Fruit fly (Drosophila melanogaster) whole organism, embryonic: ENCODE results near the gene RpS14a.
A peak's percentile ranks its signal among the peaks of the same experiment; 100 is the strongest.

Experiments used
- Antp ChIP-seq: fragments of 200-800 bp; sonication (Bioruptor generic); optimal IDR thresholded peaks from 3 replicates; lab custom pipeline; 2016; ENCODE audit warnings: missing biosample characterization, missing genetic modification characterization
- Atf-2 ChIP-seq: fragments of 200-800 bp; sonication (Bioruptor generic); optimal IDR thresholded peaks from 2 replicates; lab custom pipeline; 2016; ENCODE audit warnings: missing biosample characterization, missing genetic modification characterization
- CG10366 ChIP-seq: fragments of 200-800 bp; sonication (Bioruptor generic); IDR thresholded peaks from 2 replicates; pipeline ENCODE4 v1.3.6; 2022; ENCODE audit warnings: missing biosample characterization, missing genetic modification characterization
- CG11504 ChIP-seq: fragments of 200-800 bp; sonication (Bioruptor generic); optimal IDR thresholded peaks from 3 replicates; lab custom pipeline; 2019; ENCODE audit warnings: missing biosample characterization, mild to moderate bottlenecking, missing genetic modification characterization, moderate library complexity
- CG14441 ChIP-seq: fragments of 200-800 bp; sonication (Bioruptor generic); IDR thresholded peaks from 2 replicates; pipeline ENCODE4 v1.3.6; 2022; ENCODE audit warnings: missing biosample characterization, missing genetic modification characterization
- CG18619 ChIP-seq: fragments of 200-800 bp; sonication (Bioruptor generic); optimal IDR thresholded peaks from 3 replicates; lab custom pipeline; 2017; ENCODE audit warnings: missing biosample characterization, mild to moderate bottlenecking, missing genetic modification characterization
- CG2116 ChIP-seq: fragments of 200-800 bp; sonication (Bioruptor generic); optimal IDR thresholded peaks from 3 replicates; lab custom pipeline; 2018; ENCODE audit warnings: missing biosample characterization, mild to moderate bottlenecking, missing genetic modification characterization
- CG2678 ChIP-seq: fragments of 200-800 bp; sonication (Bioruptor generic); optimal IDR thresholded peaks from 3 replicates; lab custom pipeline; 2019; ENCODE audit warnings: missing biosample characterization, mild to moderate bottlenecking, missing genetic modification characterization, moderate library complexity
- CG34422 ChIP-seq: fragments of 200-800 bp; sonication (Bioruptor generic); IDR thresholded peaks from 3 replicates; pipeline ENCODE4 v1.3.6; 2022; ENCODE audit warnings: missing biosample characterization, missing genetic modification characterization
- CG4360 ChIP-seq: fragments of 200-800 bp; sonication (Bioruptor generic); IDR thresholded peaks from 2 replicates; pipeline ENCODE4 v1.3.6; 2022; ENCODE audit warnings: missing biosample characterization, missing genetic modification characterization
- CG4707 ChIP-seq: fragments of 200-800 bp; sonication (Bioruptor generic); optimal IDR thresholded peaks from 2 replicates; lab custom pipeline; 2018; ENCODE audit warnings: missing biosample characterization, mild to moderate bottlenecking, missing genetic modification characterization, moderate library complexity
- CG4820 ChIP-seq: fragments of 200-800 bp; sonication (Bioruptor generic); optimal IDR thresholded peaks from 3 replicates; lab custom pipeline; 2016; ENCODE audit warnings: missing biosample characterization, missing genetic modification characterization
- CG5180 ChIP-seq: fragments of 200-800 bp; sonication (Bioruptor generic); optimal IDR thresholded peaks from 3 replicates; lab custom pipeline; 2017; ENCODE audit warnings: missing biosample characterization, missing genetic modification characterization, mild to moderate bottlenecking, moderate library complexity, missing genetic modification reagents
- CG6683 ChIP-seq: fragments of 200-800 bp; sonication (Bioruptor generic); optimal IDR thresholded peaks from 2 replicates; lab custom pipeline; 2017; ENCODE audit warnings: missing biosample characterization, mild to moderate bottlenecking, missing genetic modification characterization, missing genetic modification reagents
- CG6813 ChIP-seq: fragments of 200-800 bp; sonication (Bioruptor generic); optimal IDR thresholded peaks from 2 replicates; lab custom pipeline; 2017; ENCODE audit warnings: missing biosample characterization, missing genetic modification characterization, mild to moderate bottlenecking, moderate library complexity, missing genetic modification reagents
- CG9609 ChIP-seq: fragments of 200-800 bp; sonication (Bioruptor generic); optimal IDR thresholded peaks from 3 replicates; lab custom pipeline; 2016; ENCODE audit warnings: missing biosample characterization, missing genetic modification characterization
- HLH3B ChIP-seq: fragments of 200-800 bp; sonication (Bioruptor generic); IDR thresholded peaks from 2 replicates; pipeline ENCODE4 v1.3.6; 2022; ENCODE audit warnings: missing biosample characterization, missing genetic modification characterization
- HLH54F ChIP-seq: fragments of 200-800 bp; sonication (Bioruptor generic); optimal IDR thresholded peaks from 3 replicates; lab custom pipeline; 2016; ENCODE audit warnings: missing biosample characterization, missing genetic modification characterization
- Hey ChIP-seq: fragments of 200-800 bp; sonication (Bioruptor generic); optimal IDR thresholded peaks from 3 replicates; lab custom pipeline; 2018; ENCODE audit warnings: missing biosample characterization, mild to moderate bottlenecking, missing genetic modification characterization
- MESR4 ChIP-seq: fragments of 200-800 bp; sonication (Bioruptor generic); optimal IDR thresholded peaks from 2 replicates; lab custom pipeline; 2018; ENCODE audit warnings: missing biosample characterization, mild to moderate bottlenecking, missing genetic modification characterization, moderate library complexity
- NFAT ChIP-seq: fragments of 200-800 bp; sonication (Bioruptor generic); IDR thresholded peaks from 2 replicates; pipeline ENCODE4 v1.3.6; 2022; ENCODE audit warnings: missing biosample characterization, missing genetic modification characterization
- Nf-YC ChIP-seq: fragments of 200-800 bp; optimal IDR thresholded peaks from 3 replicates; lab custom pipeline; 2019; ENCODE audit warnings: missing biosample characterization, mild to moderate bottlenecking, missing genetic modification characterization, moderate library complexity
- Opbp ChIP-seq: fragments of 200-800 bp; sonication (Bioruptor generic); IDR thresholded peaks from 3 replicates; pipeline ENCODE4 v1.3.6; 2022; ENCODE audit warnings: missing biosample characterization, missing genetic modification characterization; ENCODE audit not compliant: partially characterized antibody
- Optix ChIP-seq: fragments of 200-800 bp; sonication (Bioruptor generic); IDR thresholded peaks from 3 replicates; pipeline ENCODE4 v1.3.6; 2022; ENCODE audit warnings: missing biosample characterization, missing genetic modification characterization
- Spps ChIP-seq: fragments of 200-800 bp; sonication (Bioruptor generic); optimal IDR thresholded peaks from 2 replicates; lab custom pipeline; 2018; ENCODE audit warnings: missing biosample characterization, mild to moderate bottlenecking, missing genetic modification characterization
- bsh ChIP-seq, 2 experiments: fragments of 200-800 bp; sonication (Bioruptor generic); optimal IDR thresholded peaks; 2 replicates each; lab custom pipeline; 2017 to 2018; ENCODE audit warnings: mild to moderate bottlenecking in 2 of 2, missing biosample characterization in 2 of 2, missing genetic modification characterization in 2 of 2, moderate library complexity in 1 of 2
- cad ChIP-seq: fragments of >200 bp; optimal IDR thresholded peaks from 2 replicates; lab custom pipeline; 2017; ENCODE audit warnings: missing biosample characterization, missing genetic modification characterization
- crp ChIP-seq, 2 experiments: fragments of 200-800 bp; sonication (Bioruptor generic); optimal IDR thresholded peaks; 2 replicates in 1 of 2; 3 replicates in 1 of 2; lab custom pipeline; 2017; ENCODE audit warnings: missing biosample characterization in 2 of 2, missing genetic modification characterization in 2 of 2, mild to moderate bottlenecking in 1 of 2, moderate library complexity in 1 of 2
- en ChIP-seq: fragments of 200-800 bp; sonication (Bioruptor generic); optimal IDR thresholded peaks from 2 replicates; lab custom pipeline; 2016; ENCODE audit warnings: missing biosample characterization, missing genetic modification characterization
- ewg ChIP-seq: fragments of 200-800 bp; sonication (Bioruptor generic); optimal IDR thresholded peaks from 3 replicates; lab custom pipeline; 2017; ENCODE audit warnings: mild to moderate bottlenecking, missing biosample characterization, missing genetic modification reagents, missing genetic modification characterization
- exex ChIP-seq: fragments of 200-800 bp; sonication (Bioruptor generic); optimal IDR thresholded peaks from 4 replicates; lab custom pipeline; 2018; ENCODE audit warnings: missing biosample characterization, mild to moderate bottlenecking, missing genetic modification characterization, moderate library complexity
- ftz-f1 ChIP-seq: fragments of 200-800 bp; sonication (Bioruptor generic); optimal IDR thresholded peaks from 2 replicates; lab custom pipeline; 2016; ENCODE audit warnings: missing biosample characterization, missing genetic modification characterization
- hb ChIP-seq: fragments of 200-800 bp; sonication (Bioruptor generic); IDR thresholded peaks from 3 replicates; pipeline ENCODE4 v1.3.6; 2022; ENCODE audit warnings: missing biosample characterization, missing genetic modification characterization; ENCODE audit not compliant: partially characterized antibody
- ind ChIP-seq: fragments of 200-800 bp; sonication (Bioruptor generic); optimal IDR thresholded peaks from 3 replicates; lab custom pipeline; 2016; ENCODE audit warnings: missing biosample characterization, missing genetic modification characterization
- knrl ChIP-seq: fragments of 200-800 bp; sonication (Bioruptor generic); IDR thresholded peaks from 3 replicates; pipeline ENCODE4 v1.3.6; 2022; ENCODE audit warnings: missing biosample characterization, missing genetic modification characterization; ENCODE audit not compliant: partially characterized antibody
- lilli ChIP-seq: fragments of 200-800 bp; sonication (Bioruptor generic); optimal IDR thresholded peaks from 3 replicates; lab custom pipeline; 2016; ENCODE audit warnings: missing biosample characterization, missing genetic modification characterization
- lov ChIP-seq, 2 experiments: fragments of 200-800 bp in 1 of 2; fragments of >200 bp in 1 of 2; sonication (Bioruptor generic) in 1 of 2; IDR thresholded peaks in 1 of 2; optimal IDR thresholded peaks in 1 of 2; 2 replicates in 1 of 2; 3 replicates in 1 of 2; pipeline versions ENCODE4 v1.3.6 to Lab custom; 2017 to 2022; ENCODE audit warnings: missing biosample characterization in 1 of 2, missing genetic modification characterization in 1 of 2
- nom ChIP-seq: fragments of 200-800 bp; sonication (Bioruptor generic); optimal IDR thresholded peaks from 2 replicates; lab custom pipeline; 2017; ENCODE audit warnings: missing biosample characterization, missing genetic modification characterization, mild to moderate bottlenecking, moderate library complexity, missing genetic modification reagents
- onecut ChIP-seq: fragments of 200-800 bp; sonication (Bioruptor generic); IDR thresholded peaks from 2 replicates; pipeline ENCODE4 v1.3.6; 2022; ENCODE audit warnings: missing biosample characterization, missing genetic modification characterization
- org-1 ChIP-seq: fragments of 200-800 bp; sonication (Bioruptor generic); optimal IDR thresholded peaks from 2 replicates; lab custom pipeline; 2017; ENCODE audit warnings: missing biosample characterization, missing genetic modification characterization
- peb ChIP-seq: fragments of 200-800 bp; sonication (Bioruptor generic); IDR thresholded peaks from 2 replicates; pipeline ENCODE4 v1.3.6; 2022; ENCODE audit warnings: missing biosample characterization, missing genetic modification characterization
- pnt ChIP-seq: fragments of 200-800 bp; sonication (Bioruptor generic); optimal IDR thresholded peaks from 3 replicates; lab custom pipeline; 2016; ENCODE audit warnings: missing biosample characterization, missing genetic modification characterization
- prd ChIP-seq, 3 experiments: fragments of >200 bp in 2 of 3; fragments of 200-800 bp in 1 of 3; sonication (Bioruptor generic) in 1 of 3; optimal IDR thresholded peaks in 2 of 3; IDR thresholded peaks in 1 of 3; 2 replicates in 2 of 3; 3 replicates in 1 of 3; pipeline versions ENCODE4 v1.3.6 to Lab custom; 2017 to 2022; ENCODE audit warnings: missing biosample characterization in 1 of 3, missing genetic modification characterization in 1 of 3
- sima ChIP-seq: fragments of 200-800 bp; sonication (Bioruptor generic); optimal IDR thresholded peaks from 2 replicates; lab custom pipeline; 2016; ENCODE audit warnings: missing biosample characterization, missing genetic modification characterization
- slou ChIP-seq: fragments of 200-800 bp; sonication (Bioruptor generic); optimal IDR thresholded peaks from 3 replicates; lab custom pipeline; 2016; ENCODE audit warnings: missing biosample characterization, missing genetic modification characterization
- stwl ChIP-seq: fragments of 200-800 bp; sonication (Bioruptor generic); optimal IDR thresholded peaks from 3 replicates; lab custom pipeline; 2018; ENCODE audit warnings: missing biosample characterization, mild to moderate bottlenecking, missing genetic modification characterization, moderate library complexity
- vnd ChIP-seq: fragments of 200-800 bp; sonication (Bioruptor generic); IDR thresholded peaks from 3 replicates; pipeline ENCODE4 v1.3.6; 2022; ENCODE audit warnings: missing biosample characterization, missing genetic modification characterization; ENCODE audit not compliant: partially characterized antibody

The RpS14a gene

DNA sequence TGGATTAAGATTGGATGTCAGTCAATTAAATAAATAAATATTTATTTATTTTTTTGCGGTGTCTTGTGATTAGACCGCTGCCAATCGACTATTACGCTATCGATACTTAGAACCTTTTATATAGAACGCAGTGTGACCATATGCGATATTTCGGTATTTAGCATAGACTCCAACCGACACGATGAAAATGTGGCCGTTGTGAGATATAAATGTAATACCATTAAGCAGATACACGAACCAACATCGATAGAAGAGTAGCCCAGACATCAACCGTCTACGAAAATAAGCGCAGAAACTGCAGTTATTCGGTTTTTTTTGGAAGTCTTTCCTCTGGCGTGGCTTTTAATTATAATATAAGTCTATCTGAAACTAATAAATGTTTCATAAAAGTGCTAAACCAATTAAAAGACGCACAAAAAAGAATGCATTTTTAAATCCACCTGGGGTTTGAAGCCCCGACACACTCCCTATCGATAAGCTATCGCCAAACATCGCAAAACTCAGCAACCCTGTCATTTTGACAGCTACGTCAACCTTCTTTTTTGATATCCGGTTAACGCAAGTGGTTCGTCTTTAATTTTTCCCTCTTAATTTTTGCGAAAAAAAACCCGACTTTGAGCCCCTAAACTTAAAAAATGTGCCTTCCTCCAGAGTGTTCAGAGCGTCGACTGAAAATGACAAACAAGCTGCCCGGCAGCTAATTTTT lies at the start of gene RpS14a, which contains the start of gene Dhdds:
TSS of gene RpS14a (plus strand) at position 533 of the 706 bp plus-strand sequence.
TSS of gene Dhdds (minus strand) at position 142 of the 706 bp plus-strand sequence.
- TF ChIP-seq CG4820 (GFP tag; lab: Kevin White, UChicago) (peak; percentile 58), vnd (GFP tag; lab: Robert Waterston, UW) (peak; percentile 75), ind (peak; percentile 24), knrl (peak; percentile 89), hb (GFP tag; lab: Robert Waterston, UW) (peak; percentile 75; the same call in 2 of the 3 replicates), Spps (peak; percentile 25), nom (GFP tag; lab: Kevin White, UChicago) (peak; percentile 56), CG9609 (GFP tag; lab: Kevin White, UChicago) (peak; percentile 41), Opbp (GFP tag; lab: Robert Waterston, UW) (peak; percentile 68), onecut (GFP tag; lab: Robert Waterston, UW) (no peak), cad (GFP tag; lab: Kevin White, UChicago) (no peak), ftz-f1 (no peak), lilli (GFP tag; lab: Kevin White, UChicago) (no peak), CG6683 (GFP tag; lab: Kevin White, UChicago) (no peak), HLH54F (GFP tag; lab: Kevin White, UChicago) (peak; percentile 51), pnt (no peak), CG18619 (GFP tag; lab: Kevin White, UChicago) (peak; percentile 73), bsh (GFP tag; optimal IDR thresholded peaks at IDR 0.05; lab: Kevin White, UChicago) (peak in 1 of 2 experiments; percentile 25), Antp (GFP tag; lab: Kevin White, UChicago) (no peak), MESR4 (peak; percentile 86), peb (GFP tag; lab: Robert Waterston, UW) (no peak), org-1 (GFP tag; lab: Kevin White, UChicago) (peak; percentile 54), slou (GFP tag; lab: Kevin White, UChicago) (peak; percentile 51), CG4360 (GFP tag; lab: Robert Waterston, UW) (no peak), CG4707 (GFP tag; lab: Kevin White, UChicago) (peak; percentile 38), CG14441 (0 out of 2 replicates have a peak, but pooled peaks have one; percentile 7), exex (no peak), CG6813 (peak; percentile 41), Optix (GFP tag; lab: Robert Waterston, UW) (no peak; the same call in 2 of the 3 replicates), Nf-YC (peak; percentile 54), prd (optimal IDR thresholded peaks at IDR 0.05; lab: Kevin White, UChicago) (no peak), prd (GFP tag; IDR thresholded peaks at IDR 0.05; lab: Robert Waterston, UW) (peak; percentile 5; the same call in 1 of the 3 replicates), stwl (no peak), Atf-2 (GFP tag; lab: Kevin White, UChicago) (peak; percentile 17), Hey (no peak), HLH3B (GFP tag; lab: Robert Waterston, UW) (no peak), NFAT (peak; percentile 33; the same call in 1 of the 2 replicates), en (GFP tag; lab: Kevin White, UChicago) (peak; percentile 15), CG11504 (tag; lab: Kevin White, UChicago) (no peak), CG5180 (GFP tag; lab: Kevin White, UChicago) (no peak), CG2678 (tag; lab: Kevin White, UChicago) (no peak), lov (optimal IDR thresholded peaks at IDR 0.05; lab: Kevin White, UChicago) (no peak), lov (GFP tag; IDR thresholded peaks at IDR 0.05; lab: Robert Waterston, UW) (0 out of 3 replicates have a peak, but pooled peaks have one; percentile 29), CG10366 (peak; percentile 14; the same call in 1 of the 2 replicates), ewg (GFP tag; lab: Kevin White, UChicago) (peak; percentile 44), CG2116 (GFP tag; lab: Kevin White, UChicago) (peak; percentile 97), crp (GFP tag; optimal IDR thresholded peaks at IDR 0.05; lab: Kevin White, UChicago) (peak in 1 of 2 experiments; percentile 47), sima (no peak), CG34422 (GFP tag; lab: Robert Waterston, UW) (peak; percentile 23; the same call in 1 of the 3 replicates)
